Fruit fly (Drosophila melanogaster): ENCODE data around the gene Srp72.

The Srp72 gene

DNA sequence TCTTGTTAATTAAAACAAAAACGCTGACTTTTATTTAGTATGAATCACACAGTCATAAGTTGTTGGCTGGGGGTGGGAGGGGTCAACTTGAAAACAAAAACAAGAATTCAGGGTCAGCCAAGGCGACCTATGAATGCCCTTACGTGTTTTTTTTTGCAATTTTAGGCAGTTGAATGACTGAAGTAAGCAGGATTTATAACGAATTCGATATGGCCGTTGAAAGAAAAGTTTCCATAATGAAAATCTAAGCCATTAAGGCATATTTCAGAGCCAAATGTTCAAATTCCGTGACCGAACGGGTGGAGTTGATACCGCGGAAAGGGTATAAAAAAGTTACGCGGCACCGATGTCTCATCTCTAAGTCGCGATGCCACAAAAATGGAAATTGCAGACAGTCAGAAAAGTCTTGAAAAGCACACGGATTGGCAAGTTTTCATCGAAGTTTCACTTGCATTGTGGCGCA lies 45.5 kb downstream of the Srp72 start (continued):
- TF ChIP-seq H15 (GFP tag; IDR thresholded peaks at IDR 0.05) (no peak), Poxn (GFP tag; IDR thresholded peaks at IDR 0.05) (no peak), CG34376 (GFP tag; optimal IDR thresholded peaks at IDR 0.05) (peak; percentile 70), Bgb (GFP tag; IDR thresholded peaks at IDR 0.05; ENCODE audit: partially characterized antibody) (no peak), CG17802 (tag; optimal IDR thresholded peaks at IDR 0.05) (no peak), so (GFP tag; IDR thresholded peaks at IDR 0.05) (peak; percentile 78; the same call in 2 of the 3 replicates), CG17568 (GFP tag; optimal IDR thresholded peaks at IDR 0.05) (no peak), Optix (GFP tag; IDR thresholded peaks at IDR 0.05) (peak; percentile 71; the same call in 1 of the 3 replicates), hbn (GFP tag; IDR thresholded peaks at IDR 0.05; ENCODE audit: partially characterized antibody) (no peak), kah (GFP tag; optimal IDR thresholded peaks at IDR 0.05) (no peak), lilli (GFP tag; optimal IDR thresholded peaks at IDR 0.05) (peak; percentile 79), maf-S (GFP tag; optimal IDR thresholded peaks at IDR 0.05) (peak; percentile 85), pnt (GFP tag; optimal IDR thresholded peaks at IDR 0.05) (peak; percentile 44), CG18764 (GFP tag; optimal IDR thresholded peaks at IDR 0.05) (no peak), CG13775 (GFP tag; optimal IDR thresholded peaks at IDR 0.05) (peak; percentile 60), CG4282 (GFP tag; optimal IDR thresholded peaks at IDR 0.05) (no peak), CG6813 (GFP tag; optimal IDR thresholded peaks at IDR 0.05) (peak; percentile 41), CrebB (tag; optimal IDR thresholded peaks at IDR 0.05) (peak; percentile 77), pb (GFP tag; optimal IDR thresholded peaks at IDR 0.05) (peak; percentile 13), abd-A (tag; optimal IDR thresholded peaks at IDR 0.05) (no peak), CG16779 (GFP tag; IDR thresholded peaks at IDR 0.05) (no peak), CG12942 (GFP tag; optimal IDR thresholded peaks at IDR 0.05) (peak; percentile 68), cad (GFP tag; optimal IDR thresholded peaks at IDR 0.05) (no peak), gcm (GFP tag; optimal IDR thresholded peaks at IDR 0.05) (no peak), Ravus (GFP tag; IDR thresholded peaks at IDR 0.05) (peak; percentile 21), slbo (GFP tag; IDR thresholded peaks at IDR 0.05) (peak; percentile 73), CG15479 (GFP tag; optimal IDR thresholded peaks at IDR 0.05) (no peak), Blimp-1 (GFP tag; optimal IDR thresholded peaks at IDR 0.05) (no peak), exex (tag; optimal IDR thresholded peaks at IDR 0.05) (no peak), CG14441 (GFP tag; IDR thresholded peaks at IDR 0.05) (peak; percentile 71), dmrt99B (tag; optimal IDR thresholded peaks at IDR 0.05) (no peak), grn (GFP tag; optimal IDR thresholded peaks at IDR 0.05) (no peak), corto (GFP tag; optimal IDR thresholded peaks at IDR 0.05) (no peak), Ssrp (tag; optimal IDR thresholded peaks at IDR 0.05) (peak; percentile 57)

DNA sequence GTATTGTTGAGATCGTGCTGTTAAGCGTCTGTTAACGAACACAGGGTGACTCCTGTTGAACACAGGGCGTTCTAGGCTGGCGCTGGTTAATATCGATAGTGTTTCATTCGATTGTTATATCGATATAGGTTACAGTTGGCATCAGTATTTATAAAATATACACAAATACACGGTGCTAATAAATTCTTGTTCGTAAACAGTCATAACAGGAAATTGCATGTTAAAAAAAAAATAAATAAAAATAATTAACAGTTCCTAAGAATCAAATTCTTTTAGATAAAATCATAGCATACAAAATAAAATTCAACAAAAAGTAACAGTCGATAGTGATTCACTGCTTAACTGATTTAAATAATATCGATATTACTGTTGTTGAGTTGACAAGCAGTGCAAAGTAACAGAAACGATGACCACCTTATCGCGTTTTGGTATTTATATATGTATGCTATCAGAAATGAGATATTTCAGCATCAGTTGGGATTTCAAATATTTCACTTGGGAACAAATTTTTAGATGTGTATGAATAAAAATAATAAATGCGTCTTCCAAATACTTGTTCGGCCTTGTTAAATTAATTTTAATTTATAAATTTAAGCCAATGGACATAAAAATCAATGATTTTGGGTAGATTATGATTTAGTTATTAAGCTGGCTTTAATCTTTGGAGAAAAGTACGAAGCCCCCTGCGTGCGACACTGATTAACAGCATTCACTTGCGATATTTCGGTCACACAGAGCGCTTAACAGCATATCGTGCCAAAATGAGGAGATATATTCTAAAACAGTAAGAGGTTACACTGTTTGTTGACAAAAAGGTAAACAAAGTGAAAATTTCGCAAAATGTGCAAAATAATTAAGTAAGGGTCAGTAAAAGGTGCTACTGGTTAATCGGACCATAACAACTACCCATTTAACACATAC lies 46.4 kb downstream of the Srp72 start, which contains the start of the genes Pi3K92E and Lrrk:
Gene Pi3K92E, minus strand, starts transcription at position 59 of the 921 bp plus-strand sequence.
Gene Lrrk, plus strand, starts transcription at position 807 of the 921 bp plus-strand sequence.
- TF ChIP-seq CG3163 (GFP tag; optimal IDR thresholded peaks at IDR 0.05) = no peak
- TF ChIP-seq sna (GFP tag; IDR thresholded peaks at IDR 0.05; ENCODE audit: partially characterized antibody) = peak; percentile 88
- no peak for TF ChIP-seq CG12219 (GFP tag; optimal IDR thresholded peaks at IDR 0.05)
- TF ChIP-seq lmd (GFP tag; IDR thresholded peaks at IDR 0.05) = peak; percentile 24; the same call in 1 of the 2 replicates
- peak; percentile 88 for TF ChIP-seq CG11560 (tag; IDR thresholded peaks at IDR 0.05)
- TF ChIP-seq CG11723 (GFP tag; optimal IDR thresholded peaks at IDR 0.05) = no peak
- TF ChIP-seq Dip2 (GFP tag; IDR thresholded peaks at IDR 0.05) = no peak
- TF ChIP-seq sqz (GFP tag; optimal IDR thresholded peaks at IDR 0.05) = no peak
- TF ChIP-seq Rfx (GFP tag; IDR thresholded peaks at IDR 0.05) = peak; percentile 67
- peak; percentile 64 for TF ChIP-seq hbn (GFP tag; IDR thresholded peaks at IDR 0.05; ENCODE audit: partially characterized antibody)
- no peak for TF ChIP-seq peb (GFP tag; IDR thresholded peaks at IDR 0.05)
- TF ChIP-seq pho (GFP tag; optimal IDR thresholded peaks at IDR 0.05) = no peak
- TF ChIP-seq CG42726 (GFP tag; IDR thresholded peaks at IDR 0.05; ENCODE audit: partially characterized antibody) = peak; percentile 84
- no peak for TF ChIP-seq maf-S (GFP tag; optimal IDR thresholded peaks at IDR 0.05)
- TF ChIP-seq CG16813 (GFP tag; IDR thresholded peaks at IDR 0.05; ENCODE audit: partially characterized antibody) = peak; percentile 93
- TF ChIP-seq dimm (GFP tag; IDR thresholded peaks at IDR 0.05) = no peak
- TF ChIP-seq wek (GFP tag; optimal IDR thresholded peaks at IDR 0.05) = peak; percentile 38
- no peak for TF ChIP-seq gem (tag; optimal IDR thresholded peaks at IDR 0.05)
